Fruit fly (Drosophila melanogaster): ENCODE data around the gene PolD1.

Gene PolD1

dm6 chr3L:15977565-15977964 lies 10.1 kb downstream of the PolD1 start (continued):
- TF ChIP-seq CG42726 (GFP tag; IDR thresholded peaks at IDR 0.05; ENCODE audit: partially characterized antibody) = no peak
- peak; percentile 4 for TF ChIP-seq gcm (GFP tag; optimal IDR thresholded peaks at IDR 0.05)
- TF ChIP-seq CG13775 (GFP tag; optimal IDR thresholded peaks at IDR 0.05) = no peak
- no peak for TF ChIP-seq odd (GFP tag; optimal IDR thresholded peaks at IDR 0.05)
- TF ChIP-seq CG18599 (GFP tag; optimal IDR thresholded peaks at IDR 0.05) = peak; percentile 72
- TF ChIP-seq CG2678 (tag; optimal IDR thresholded peaks at IDR 0.05) = peak; percentile 73
- no peak for TF ChIP-seq hkb (optimal IDR thresholded peaks at IDR 0.05)
- peak; percentile 72 for TF ChIP-seq hkb (GFP tag; IDR thresholded peaks at IDR 0.05)
- TF ChIP-seq CG9817 (tag; optimal IDR thresholded peaks at IDR 0.05) = no peak
- no peak for TF ChIP-seq CG17568 (GFP tag; optimal IDR thresholded peaks at IDR 0.05)
- no peak for TF ChIP-seq CG12769 (tag; optimal IDR thresholded peaks at IDR 0.05)
- TF ChIP-seq Awh (GFP tag; IDR thresholded peaks at IDR 0.05) = peak; percentile 76
- no peak for TF ChIP-seq CG12219 (GFP tag; optimal IDR thresholded peaks at IDR 0.05)
- peak; percentile 39 for TF ChIP-seq unpg (GFP tag; optimal IDR thresholded peaks at IDR 0.05)
- no peak for TF ChIP-seq Mrtf (GFP tag; IDR thresholded peaks at IDR 0.05)
- TF ChIP-seq CG14860 (GFP tag; IDR thresholded peaks at IDR 0.05; ENCODE audit: partially characterized antibody) = no peak
- TF ChIP-seq sim (GFP tag; IDR thresholded peaks at IDR 0.05) = no peak
- TF ChIP-seq D19B (GFP tag; optimal IDR thresholded peaks at IDR 0.05) = no peak
- no peak for TF ChIP-seq CG16813 (GFP tag; IDR thresholded peaks at IDR 0.05; ENCODE audit: partially characterized antibody)
- TF ChIP-seq ttk (GFP tag; IDR thresholded peaks at IDR 0.05) = peak; percentile 59
- TF ChIP-seq D19A (tag; optimal IDR thresholded peaks at IDR 0.05) = no peak
- TF ChIP-seq cas (GFP tag; IDR thresholded peaks at IDR 0.05) = no peak
- TF ChIP-seq CG30020 (tag; optimal IDR thresholded peaks at IDR 0.05) = no peak
- no peak for TF ChIP-seq sd (tag; optimal IDR thresholded peaks at IDR 0.05)
- TF ChIP-seq ERR (GFP tag; optimal IDR thresholded peaks at IDR 0.05) = no peak
- TF ChIP-seq kay (GFP tag; optimal IDR thresholded peaks at IDR 0.05) = no peak
- peak; percentile 72 for TF ChIP-seq dmrt99B (tag; optimal IDR thresholded peaks at IDR 0.05)
- no peak for TF ChIP-seq pita (GFP tag; optimal IDR thresholded peaks at IDR 0.05)
- no peak for TF ChIP-seq bigmax (GFP tag; optimal IDR thresholded peaks at IDR 0.05)
- TF ChIP-seq CG14441 (GFP tag; IDR thresholded peaks at IDR 0.05) = peak; percentile 66
- TF ChIP-seq CG7786 (GFP tag; optimal IDR thresholded peaks at IDR 0.05) = no peak
- TF ChIP-seq Doc3 (GFP tag; IDR thresholded peaks at IDR 0.05; ENCODE audit: partially characterized antibody) = no peak
- TF ChIP-seq cwo (GFP tag; optimal IDR thresholded peaks at IDR 0.05) = peak; percentile 52
- TF ChIP-seq Elba2 (GFP tag; optimal IDR thresholded peaks at IDR 0.05) = no peak
- TF ChIP-seq CG12155 (GFP tag; optimal IDR thresholded peaks at IDR 0.05) = no peak
- peak; percentile 51 for TF ChIP-seq Abd-B (GFP tag; optimal IDR thresholded peaks at IDR 0.05)
- TF ChIP-seq Myb (GFP tag; optimal IDR thresholded peaks at IDR 0.05) = no peak
- peak; percentile 22; the same call in 1 of the 2 replicates for TF ChIP-seq E2f2 (GFP tag; IDR thresholded peaks at IDR 0.05)
- TF ChIP-seq Hr3 (GFP tag; optimal IDR thresholded peaks at IDR 0.05) = peak; percentile 31
- TF ChIP-seq CG15269 (tag; optimal IDR thresholded peaks at IDR 0.05) = no peak
- peak in 1 of 2 experiments; percentile 36 for TF ChIP-seq bsh (GFP tag; optimal IDR thresholded peaks at IDR 0.05)
- 0 out of 3 replicates have a peak, but pooled peaks have one; percentile 5 for TF ChIP-seq C15 (GFP tag; IDR thresholded peaks at IDR 0.05)
- peak; percentile 74 for TF ChIP-seq lab (GFP tag; optimal IDR thresholded peaks at IDR 0.05)
- TF ChIP-seq pum (GFP tag; optimal IDR thresholded peaks at IDR 0.05) = no peak
- TF ChIP-seq CG11085 (GFP tag; IDR thresholded peaks at IDR 0.05) = peak; percentile 25; the same call in 1 of the 2 replicates
- peak; percentile 56 for TF ChIP-seq ind (GFP tag; optimal IDR thresholded peaks at IDR 0.05)
- TF ChIP-seq Mad (GFP tag; optimal IDR thresholded peaks at IDR 0.05) = no peak
- TF ChIP-seq gsb-n (tag; optimal IDR thresholded peaks at IDR 0.05) = no peak
- TF ChIP-seq ATbp (GFP tag; optimal IDR thresholded peaks at IDR 0.05) = peak; percentile 26
- TF ChIP-seq jigr1 (GFP tag; IDR thresholded peaks at IDR 0.05) = peak; percentile 36; the same call in 2 of the 3 replicates
- no peak for TF ChIP-seq pfk (GFP tag; optimal IDR thresholded peaks at IDR 0.05)
